Fruit fly (Drosophila melanogaster): ENCODE measurements around the gene sog.

sog gene

DNA sequence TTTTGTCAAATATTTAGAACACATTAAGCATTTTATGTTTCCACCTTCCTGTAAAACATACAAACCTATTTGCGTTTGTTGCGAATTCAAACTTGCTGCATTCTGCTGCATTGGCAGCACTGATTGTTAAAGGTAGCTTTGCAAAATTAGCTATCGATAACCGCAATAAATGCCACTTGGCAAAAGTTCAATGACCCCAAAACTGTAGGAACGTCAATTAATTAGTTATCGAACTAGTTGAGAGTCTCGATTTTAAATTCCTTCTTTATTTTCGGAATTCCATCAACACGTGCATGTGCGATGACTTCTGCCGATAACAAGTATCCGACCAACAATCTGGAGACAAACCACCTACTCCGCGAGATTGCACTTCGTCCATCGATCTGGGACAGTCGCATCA lies 29.1 kb upstream of the sog start, which contains the start of gene CG8119:
Gene CG8119 (plus strand): TSS at position 301 of the 400 bp plus-strand sequence.
- TF ChIP-seq CrebA (GFP tag; optimal IDR thresholded peaks at IDR 0.05; ENCODE audit: borderline replicate concordance) (no peak), usp (GFP tag; optimal IDR thresholded peaks at IDR 0.05) (no peak), Sp1 (GFP tag; optimal IDR thresholded peaks at IDR 0.05) (no peak), Hr83 (GFP tag; optimal IDR thresholded peaks at IDR 0.05; ENCODE audit: poor library complexity, severe bottlenecking) (no peak), HLH106 (tag; optimal IDR thresholded peaks at IDR 0.05) (no peak), Dif (GFP tag; optimal IDR thresholded peaks at IDR 0.05; ENCODE audit: partially characterized antibody) (no peak), pan (optimal IDR thresholded peaks at IDR 0.05) (no peak), lola (GFP tag; optimal IDR thresholded peaks at IDR 0.05) (no peak), Dfd (GFP tag; optimal IDR thresholded peaks at IDR 0.05) (no peak), ey (GFP tag; optimal IDR thresholded peaks at IDR 0.05) (no peak)

DNA sequence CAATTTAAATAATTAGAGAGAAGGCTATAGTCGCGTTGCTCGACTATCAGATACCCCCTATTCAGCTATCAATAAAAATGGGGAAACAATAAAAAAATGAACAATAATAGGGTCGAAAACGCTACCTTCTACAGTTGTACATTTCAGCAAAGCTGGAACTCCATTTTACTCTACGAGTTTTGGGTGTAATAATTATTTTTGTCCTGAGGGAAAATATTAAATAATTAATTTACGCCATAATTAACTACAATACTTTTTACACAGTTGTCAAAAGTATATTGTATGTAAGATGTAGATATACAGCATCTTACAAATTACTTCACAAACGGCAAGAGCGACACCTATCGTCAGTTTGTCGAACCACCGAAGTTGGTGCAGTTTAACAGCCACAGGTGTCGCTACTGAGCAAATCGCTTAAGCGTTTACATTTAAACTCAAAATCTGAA lies 20.2 kb upstream of the sog start:
- TF ChIP-seq Vsx2 (GFP tag; optimal IDR thresholded peaks at IDR 0.05; ENCODE audit: partially characterized antibody): peak; percentile 80
- no peak for TF ChIP-seq pan (optimal IDR thresholded peaks at IDR 0.05)
- no peak for TF ChIP-seq OdsH (GFP tag; optimal IDR thresholded peaks at IDR 0.05)
- TF ChIP-seq Myc (optimal IDR thresholded peaks at IDR 0.05): peak; percentile 68
- no peak for TF ChIP-seq Rel (GFP tag; optimal IDR thresholded peaks at IDR 0.05)
- no peak for TF ChIP-seq Rel (tag; optimal IDR thresholded peaks at IDR 0.05)
- TF ChIP-seq brk (GFP tag; optimal IDR thresholded peaks at IDR 0.05): no peak
- TF ChIP-seq Hnf4 (GFP tag; optimal IDR thresholded peaks at IDR 0.05): peak; percentile 4
- TF ChIP-seq foxo (GFP tag; optimal IDR thresholded peaks at IDR 0.05): peak in 1 of 2 experiments; percentile 28
- TF ChIP-seq sv (GFP tag; optimal IDR thresholded peaks at IDR 0.05): no peak
- peak; percentile 17 for TF ChIP-seq h (GFP tag; optimal IDR thresholded peaks at IDR 0.05)

DNA sequence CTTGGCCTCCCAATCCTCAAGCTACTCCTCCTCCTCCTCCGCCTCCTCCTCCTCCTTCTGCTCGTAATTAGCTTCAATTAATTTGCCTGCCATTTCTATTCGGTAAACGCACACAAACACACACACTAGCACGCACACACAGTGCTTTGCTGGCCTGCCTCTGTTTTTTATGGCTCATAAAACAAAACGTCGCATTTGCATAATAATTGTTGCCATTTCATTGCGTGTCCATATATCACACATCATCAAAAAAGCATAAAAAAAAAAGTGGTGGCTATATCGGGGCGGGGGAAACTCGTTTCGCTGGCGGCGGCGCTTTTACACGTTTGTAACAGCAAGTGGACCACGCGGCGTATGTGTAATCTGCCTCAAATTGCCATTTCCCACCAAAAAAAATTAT lies 18.3 kb upstream of the sog start:
- TF ChIP-seq Myc (optimal IDR thresholded peaks at IDR 0.05) (no peak), jim (GFP tag; optimal IDR thresholded peaks at IDR 0.05) (no peak), Rel (GFP tag; optimal IDR thresholded peaks at IDR 0.05) (no peak), Rel (tag; optimal IDR thresholded peaks at IDR 0.05) (no peak), Hr78 (GFP tag; optimal IDR thresholded peaks at IDR 0.05) (no peak), Mio (GFP tag; optimal IDR thresholded peaks at IDR 0.05) (no peak), ey (GFP tag; optimal IDR thresholded peaks at IDR 0.05) (no peak), N (GFP tag; optimal IDR thresholded peaks at IDR 0.05) (no peak), lola (GFP tag; optimal IDR thresholded peaks at IDR 0.05) (no peak), br (GFP tag; optimal IDR thresholded peaks at IDR 0.05) (no peak), Hr83 (GFP tag; optimal IDR thresholded peaks at IDR 0.05; ENCODE audit: poor library complexity, severe bottlenecking) (no peak), CG9705 (GFP tag; optimal IDR thresholded peaks at IDR 0.05) (no peak), woc (GFP tag; optimal IDR thresholded peaks at IDR 0.05) (no peak), rgr (GFP tag; optimal IDR thresholded peaks at IDR 0.05) (no peak)

DNA sequence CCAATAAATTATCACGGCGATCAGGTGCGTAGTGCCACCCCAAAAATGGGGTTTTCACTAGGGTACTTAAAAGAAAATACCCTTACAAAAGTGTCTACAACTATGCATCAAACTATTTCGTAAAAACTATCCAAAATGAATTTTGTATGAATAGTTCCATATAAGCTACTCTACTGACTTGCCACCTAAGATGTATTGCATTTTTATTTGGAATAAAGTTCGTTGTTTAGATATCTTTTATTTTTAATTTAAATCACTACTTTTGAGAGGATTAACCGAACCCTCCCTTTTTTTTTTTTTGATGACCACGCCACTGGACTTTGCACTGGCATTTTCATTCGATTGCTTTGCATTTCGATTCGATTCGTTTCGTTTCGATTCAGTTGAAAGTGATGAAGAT lies 16.3 kb upstream of the sog start:
- TF ChIP-seq lola (GFP tag; optimal IDR thresholded peaks at IDR 0.05) (no peak), foxo (GFP tag; optimal IDR thresholded peaks at IDR 0.05) (peak in 1 of 2 experiments; percentile 7)

DNA sequence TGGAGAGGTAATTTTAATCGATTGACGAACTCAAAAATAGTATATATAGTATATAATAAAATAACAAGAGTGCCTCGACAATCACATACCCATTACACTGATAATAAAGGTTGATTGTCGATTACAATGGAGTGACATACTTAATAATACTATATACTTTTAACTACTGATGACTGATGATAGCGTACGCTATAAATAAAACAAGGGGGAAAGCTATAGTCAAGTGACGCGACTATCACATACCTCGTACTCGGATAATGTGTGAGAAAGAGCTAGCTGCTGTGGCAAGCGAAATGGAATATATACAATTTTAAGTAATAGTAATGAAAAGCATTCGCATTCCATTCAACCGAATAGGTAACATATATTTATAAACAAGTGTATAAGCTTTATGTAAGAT lies 14.9 kb upstream of the sog start:
- TF ChIP-seq lola (GFP tag; optimal IDR thresholded peaks at IDR 0.05) (no peak), h (GFP tag; optimal IDR thresholded peaks at IDR 0.05) (no peak), sv (GFP tag; optimal IDR thresholded peaks at IDR 0.05) (no peak), Mio (GFP tag; optimal IDR thresholded peaks at IDR 0.05) (no peak), sage (GFP tag; optimal IDR thresholded peaks at IDR 0.05) (no peak), br (GFP tag; optimal IDR thresholded peaks at IDR 0.05) (no peak), Rel (GFP tag; optimal IDR thresholded peaks at IDR 0.05) (no peak), Rel (tag; optimal IDR thresholded peaks at IDR 0.05) (no peak), ey (GFP tag; optimal IDR thresholded peaks at IDR 0.05) (no peak), GATAd (GFP tag; optimal IDR thresholded peaks at IDR 0.05) (no peak), CG9705 (GFP tag; optimal IDR thresholded peaks at IDR 0.05) (no peak), usp (GFP tag; optimal IDR thresholded peaks at IDR 0.05) (no peak)

DNA sequence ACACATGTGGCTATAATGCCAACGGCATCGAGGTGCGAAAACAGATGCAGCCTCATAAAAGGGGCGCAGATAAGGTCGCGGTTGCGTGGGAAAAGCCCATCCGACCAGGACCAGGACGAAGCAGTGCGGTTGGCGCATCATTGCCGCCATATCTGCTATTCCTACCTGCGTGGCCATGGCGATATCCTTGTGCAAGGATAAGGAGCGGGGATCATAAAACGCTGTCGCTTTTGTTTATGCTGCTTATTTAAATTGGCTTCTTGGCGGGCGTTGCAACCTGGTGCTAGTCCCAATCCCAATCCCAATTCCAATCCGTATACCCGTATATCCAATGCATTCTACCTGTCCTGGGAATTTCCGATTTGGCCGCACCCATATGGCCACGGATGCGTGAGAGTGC lies 13.6 kb upstream of the sog start:
- no peak for TF ChIP-seq jim (GFP tag; optimal IDR thresholded peaks at IDR 0.05)
- no peak for TF ChIP-seq sv (GFP tag; optimal IDR thresholded peaks at IDR 0.05)
- TF ChIP-seq psq (GFP tag; optimal IDR thresholded peaks at IDR 0.05): no peak
- no peak for TF ChIP-seq brk (GFP tag; optimal IDR thresholded peaks at IDR 0.05)
- no peak for TF ChIP-seq rgr (GFP tag; optimal IDR thresholded peaks at IDR 0.05)
- no peak for TF ChIP-seq usp (GFP tag; optimal IDR thresholded peaks at IDR 0.05)
- TF ChIP-seq HLH106 (tag; optimal IDR thresholded peaks at IDR 0.05): no peak
- TF ChIP-seq fru (GFP tag; optimal IDR thresholded peaks at IDR 0.05): no peak
- no peak for TF ChIP-seq N (GFP tag; optimal IDR thresholded peaks at IDR 0.05)
- TF ChIP-seq Dif (GFP tag; optimal IDR thresholded peaks at IDR 0.05; ENCODE audit: partially characterized antibody): no peak
- TF ChIP-seq Sp1 (GFP tag; optimal IDR thresholded peaks at IDR 0.05): no peak
- no peak for TF ChIP-seq CG32264 (GFP tag; optimal IDR thresholded peaks at IDR 0.05)
- TF ChIP-seq br (GFP tag; optimal IDR thresholded peaks at IDR 0.05): no peak
- TF ChIP-seq Hr83 (GFP tag; optimal IDR thresholded peaks at IDR 0.05; ENCODE audit: poor library complexity, severe bottlenecking): no peak
- TF ChIP-seq tai (GFP tag; optimal IDR thresholded peaks at IDR 0.05): no peak
